Fruit fly (Drosophila melanogaster): Measurements from ENCODE around the gene Edc3.

Gene Edc3

dm6 chr3L:17535768-17536167 lies 6.1 kb upstream of the Edc3 start:
- peak; percentile 51 for TF ChIP-seq exex (tag; optimal IDR thresholded peaks at IDR 0.05)
- TF ChIP-seq CG14441 (GFP tag; IDR thresholded peaks at IDR 0.05), result 0 out of 2 replicates have a peak, but pooled peaks have one; percentile 10
- TF ChIP-seq Sry-δ (GFP tag; optimal IDR thresholded peaks at IDR 0.05), result no peak
- TF ChIP-seq vvl (GFP tag; IDR thresholded peaks at IDR 0.05), result peak; percentile 49; the same call in 1 of the 2 replicates
- 0 out of 3 replicates have a peak, but pooled peaks have one; percentile 36 for TF ChIP-seq CG2199 (GFP tag; IDR thresholded peaks at IDR 0.05)
- TF ChIP-seq pfk (GFP tag; optimal IDR thresholded peaks at IDR 0.05), result peak; percentile 86
- no peak for TF ChIP-seq CG8359 (GFP tag; optimal IDR thresholded peaks at IDR 0.05; ENCODE audit: borderline replicate concordance)

- TF ChIP-seq bab2 (GFP tag; optimal IDR thresholded peaks at IDR 0.05) (no peak), CG7987 (GFP tag; optimal IDR thresholded peaks at IDR 0.05) (peak; percentile 25), Optix (GFP tag; IDR thresholded peaks at IDR 0.05) (0 out of 3 replicates have a peak, but pooled peaks have one; percentile 5), cg (GFP tag; optimal IDR thresholded peaks at IDR 0.05) (peak; percentile 20), Atf3 (GFP tag; optimal IDR thresholded peaks at IDR 0.05) (no peak), Pdp1 (GFP tag; optimal IDR thresholded peaks at IDR 0.05) (peak in 1 of 2 experiments; percentile 73), tll (GFP tag; optimal IDR thresholded peaks at IDR 0.05) (no peak), otp (GFP tag; IDR thresholded peaks at IDR 0.05) (0 out of 3 replicates have a peak, but pooled peaks have one; percentile 16), Med (GFP tag) (peak; percentile 40), Meics (GFP tag; optimal IDR thresholded peaks at IDR 0.05) (peak; percentile 47), CG12219 (GFP tag; optimal IDR thresholded peaks at IDR 0.05) (no peak), CG17568 (GFP tag; optimal IDR thresholded peaks at IDR 0.05) (no peak), ken (GFP tag; IDR thresholded peaks at IDR 0.05) (0 out of 3 replicates have a peak, but pooled peaks have one; percentile 17), slbo (GFP tag; IDR thresholded peaks at IDR 0.05) (0 out of 2 replicates have a peak, but pooled peaks have one; percentile 33), CG3995 (GFP tag; optimal IDR thresholded peaks at IDR 0.05) (no peak), Tbp (GFP tag; optimal IDR thresholded peaks at IDR 0.05) (no peak), cwo (GFP tag; optimal IDR thresholded peaks at IDR 0.05) (peak; percentile 56), Dbx (GFP tag; IDR thresholded peaks at IDR 0.05) (0 out of 3 replicates have a peak, but pooled peaks have one; percentile 7), vvl (GFP tag; IDR thresholded peaks at IDR 0.05) (peak; percentile 48; the same call in 1 of the 2 replicates), E2f1 (GFP tag; IDR thresholded peaks at IDR 0.05) (no peak), Hr78 (GFP tag; optimal IDR thresholded peaks at IDR 0.05) (no peak), Deaf1 (tag; optimal IDR thresholded peaks at IDR 0.05) (no peak), Lpt (GFP tag; optimal IDR thresholded peaks at IDR 0.05) (no peak), CG11723 (GFP tag; optimal IDR thresholded peaks at IDR 0.05) (no peak), zen (tag; optimal IDR thresholded peaks at IDR 0.05) (peak; percentile 43), CG5180 (GFP tag; optimal IDR thresholded peaks at IDR 0.05) (no peak), Trl (optimal IDR thresholded peaks at IDR 0.05) (peak; percentile 23 to 29), Trl (GFP tag; optimal IDR thresholded peaks at IDR 0.05) (no peak), CG10979 (tag; optimal IDR thresholded peaks at IDR 0.05) (no peak), sens-2 (GFP tag; IDR thresholded peaks at IDR 0.05) (no peak), da (GFP tag; optimal IDR thresholded peaks at IDR 0.05) (no peak), crc (GFP tag; optimal IDR thresholded peaks at IDR 0.05) (no peak), CG1832 (GFP tag; optimal IDR thresholded peaks at IDR 0.05) (no peak), sob (GFP tag; IDR thresholded peaks at IDR 0.05) (0 out of 2 replicates have a peak, but pooled peaks have one; percentile 8), CG13894 (tag; optimal IDR thresholded peaks at IDR 0.05) (peak; percentile 2), bbx (GFP tag; IDR thresholded peaks at IDR 0.05; ENCODE audit: partially characterized antibody) (no peak), CG12769 (tag; optimal IDR thresholded peaks at IDR 0.05) (peak; percentile 1), CG11247 (GFP tag; IDR thresholded peaks at IDR 0.05) (0 out of 2 replicates have a peak, but pooled peaks have one; percentile 18), CG32772 (GFP tag; IDR thresholded peaks at IDR 0.05) (no peak), chinmo (GFP tag; IDR thresholded peaks at IDR 0.05; ENCODE audit: partially characterized antibody) (0 out of 4 replicates have a peak, but pooled peaks have one; percentile 51), pan (optimal IDR thresholded peaks at IDR 0.05) (no peak), pan (GFP tag; optimal IDR thresholded peaks at IDR 0.05 in 1 of 2, IDR thresholded peaks at IDR 0.05 in 1 of 2) (peak in 1 of 2 experiments; percentile 8)
Measured at dm6 chr3L:17534396-17534795, 4.7 kb upstream of the Edc3 start.
